Worm (Caenorhabditis elegans) whole organism, young adult: Measurements from ENCODE around the gene B0495.9.

Experiments used
- B0019.2 ChIP-seq: fragments of 200-800 bp; sonication (Bioruptor generic); conservative IDR thresholded peaks from 2 replicates; pipeline ENCODE4 v1.3.6; 2022; ENCODE audit warnings: missing genetic modification reagents, missing genetic modification characterization, missing compliant biosample characterization
- B0336.3 ChIP-seq: fragments of 200-800 bp; sonication (Bioruptor generic); IDR thresholded peaks from 2 replicates; pipeline ENCODE4 v1.3.6; 2022; ENCODE audit warnings: missing genetic modification characterization, missing compliant biosample characterization
- F57C9.4 ChIP-seq: sonication (generic microtip); optimal IDR thresholded peaks from 2 replicates; lab custom pipeline; 2017; ENCODE audit warnings: mild to moderate bottlenecking, missing genetic modification characterization, missing compliant biosample characterization
- ama-1 ChIP-seq, 3 experiments: fragments of 150-350 bp in 1 of 3; sonication (generic microtip) in 2 of 3; optimal IDR thresholded peaks; 2 replicates each; lab custom pipeline; 2014 to 2018; ENCODE audit warnings: missing biosample characterization in 2 of 3, missing genetic modification characterization in 2 of 3, missing genetic modification reagents in 2 of 3
- attf-3 ChIP-seq: fragments of 200-800 bp; sonication (Bioruptor generic); conservative IDR thresholded peaks from 2 replicates; pipeline ENCODE4 v1.3.6; 2022; ENCODE audit warnings: missing genetic modification reagents, missing genetic modification characterization, missing compliant biosample characterization
- ceh-27 ChIP-seq: fragments of 200-800 bp; sonication (Bioruptor generic); optimal IDR thresholded peaks from 2 replicates; lab custom pipeline; 2018; ENCODE audit warnings: mild to moderate bottlenecking, missing genetic modification characterization, moderate library complexity, missing compliant biosample characterization
- hrde-1 ChIP-seq: sonication (generic microtip); optimal IDR thresholded peaks from 2 replicates; lab custom pipeline; 2016; ENCODE audit warnings: missing genetic modification characterization, mild to moderate bottlenecking, missing compliant biosample characterization, moderate library complexity, missing genotype, missing genetic modification reagents, borderline replicate concordance
- lag-1 ChIP-seq: fragments of 200-800 bp; sonication (Bioruptor generic); IDR thresholded peaks from 2 replicates; pipeline ENCODE4 v1.3.6; 2022; ENCODE audit warnings: missing genetic modification reagents, missing genetic modification characterization, missing compliant biosample characterization
- tbp1 ChIP-seq: fragments of 200-800 bp; sonication (Bioruptor generic); optimal IDR thresholded peaks from 2 replicates; lab custom pipeline; 2018; ENCODE audit warnings: mild to moderate bottlenecking, missing genetic modification characterization, missing compliant biosample characterization
- unc-62 ChIP-seq: fragments of 150-350 bp; optimal IDR thresholded peaks from 2 replicates; lab custom pipeline; 2014; ENCODE audit warnings: missing biosample characterization, missing genetic modification reagents, missing genetic modification characterization

DNA sequence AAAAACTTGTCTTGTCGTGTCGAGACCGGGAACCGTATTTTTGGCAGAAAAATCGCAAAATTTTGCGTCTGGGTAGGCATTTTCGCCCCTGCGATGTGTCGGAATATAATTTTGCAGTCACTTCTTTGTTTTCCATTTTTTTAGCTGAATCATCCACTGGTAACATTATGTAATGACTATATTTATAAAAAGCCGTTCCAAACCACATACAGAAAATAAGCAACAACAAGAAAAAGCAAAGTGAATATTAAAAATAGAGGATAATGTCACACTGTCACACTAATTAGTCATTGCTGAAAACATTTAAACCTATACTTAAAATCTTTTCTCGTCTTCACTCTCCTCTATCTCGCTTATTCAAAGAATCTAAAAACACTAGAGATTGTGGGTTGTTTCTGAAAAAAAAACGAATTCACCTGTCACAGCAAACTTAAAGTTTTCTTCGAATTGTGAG is 818 bp upstream of the B0495.9 start, which contains the start of gene sre-1:
- TF ChIP-seq B0336.3 (GFP tag; lab: Robert Waterston, UW) (no peak), ama-1 (optimal IDR thresholded peaks at IDR 0.05; lab: Kevin White, UChicago) (no peak), ama-1 (GFP tag; optimal IDR thresholded peaks at IDR 0.05; lab: Kevin White, UChicago) (no peak), B0019.2 (GFP tag; lab: Robert Waterston, UW) (no peak), attf-3 (GFP tag; lab: Robert Waterston, UW) (no peak), F57C9.4 (tag; lab: Kevin White, UChicago) (no peak), ceh-27 (no peak), tbp1 (GFP tag; lab: Kevin White, UChicago) (no peak), hrde-1 (tag; lab: Kevin White, UChicago) (no peak), lag-1 (no peak), unc-62 (GFP tag; lab: Kevin White, UChicago) (no peak)
